Worm (Caenorhabditis elegans): ENCODE results near the gene nhr-20.

The nhr-20 gene

ce11 chrIII:4221527-4221926 is 11.5 kb downstream of the nhr-20 start:
- no peak for TF ChIP-seq sma-3 (GFP tag; optimal IDR thresholded peaks at IDR 0.05)
- TF ChIP-seq mdl-1 (tag; optimal IDR thresholded peaks at IDR 0.05): peak in 1 of 2 experiments; percentile 16
- TF ChIP-seq R02D3.7 (tag; optimal IDR thresholded peaks at IDR 0.05): no peak
- no peak for TF ChIP-seq skn-1 (tag; optimal IDR thresholded peaks at IDR 0.05)

- TF ChIP-seq C34F6.9 (tag; optimal IDR thresholded peaks at IDR 0.05): peak; percentile 39
- TF ChIP-seq sma-3 (GFP tag; optimal IDR thresholded peaks at IDR 0.05): no peak
- peak; percentile 5 for TF ChIP-seq crh-2 (tag; optimal IDR thresholded peaks at IDR 0.05)
- peak in 1 of 2 experiments; percentile 27 for TF ChIP-seq lsy-2 (tag; optimal IDR thresholded peaks at IDR 0.05)
These were observed 12.2 kb downstream of the nhr-20 start for ce11 chrIII:4220864-4221263.

ce11 chrIII:4210661-4211060 is 22.4 kb downstream of the nhr-20 start:
- no peak for TF ChIP-seq dmd-4 (tag; optimal IDR thresholded peaks at IDR 0.05)
- TF ChIP-seq lin-13 (GFP tag; optimal IDR thresholded peaks at IDR 0.05): no peak
- no peak for TF ChIP-seq egl-27 (tag; optimal IDR thresholded peaks at IDR 0.05)
- TF ChIP-seq mbf-1 (tag; optimal IDR thresholded peaks at IDR 0.05): no peak
- no peak for TF ChIP-seq lsy-2 (tag; optimal IDR thresholded peaks at IDR 0.05)
- TF ChIP-seq lin-11 (tag; optimal IDR thresholded peaks at IDR 0.05): no peak
- TF ChIP-seq nhr-21 (tag; optimal IDR thresholded peaks at IDR 0.05): no peak
- TF ChIP-seq R02D3.7 (tag; optimal IDR thresholded peaks at IDR 0.05): no peak
- no peak for TF ChIP-seq lin-39 (tag; optimal IDR thresholded peaks at IDR 0.05)
- no peak for TF ChIP-seq peb-1 (tag; optimal IDR thresholded peaks at IDR 0.05)
- no peak for TF ChIP-seq ceh-82 (tag; optimal IDR thresholded peaks at IDR 0.05)
- no peak for TF ChIP-seq elt-1 (tag; optimal IDR thresholded peaks at IDR 0.05)
- no peak for TF ChIP-seq snpc-4 (tag; optimal IDR thresholded peaks at IDR 0.05)
- TF ChIP-seq crh-2 (tag; optimal IDR thresholded peaks at IDR 0.05): no peak

ce11 chrIII:4209188-4209587 is 23.8 kb downstream of the nhr-20 start, which contains the start of gene phlp-2:
Gene phlp-2 (plus strand): TSS chrIII:4209488.
- no peak for TF ChIP-seq lsy-2 (tag; optimal IDR thresholded peaks at IDR 0.05)

- peak; percentile 8 for TF ChIP-seq nhr-129 (tag; optimal IDR thresholded peaks at IDR 0.05)
- TF ChIP-seq ztf-1 (GFP tag; conservative IDR thresholded peaks at IDR 0.05): no peak
- no peak for TF ChIP-seq ZK546.5 (tag; optimal IDR thresholded peaks at IDR 0.05)
These were observed 24.8 kb downstream of the nhr-20 start for ce11 chrIII:4208210-4208609.

- TF ChIP-seq snpc-4 (tag; optimal IDR thresholded peaks at IDR 0.05) (no peak), lsy-2 (tag; optimal IDR thresholded peaks at IDR 0.05) (peak in 1 of 2 experiments; percentile 15), sma-3 (GFP tag; optimal IDR thresholded peaks at IDR 0.05) (no peak), nhr-129 (tag; optimal IDR thresholded peaks at IDR 0.05) (no peak), ztf-11 (tag; optimal IDR thresholded peaks at IDR 0.05) (no peak), R02D3.7 (tag; optimal IDR thresholded peaks at IDR 0.05) (no peak), nhr-77 (tag; optimal IDR thresholded peaks at IDR 0.05) (no peak), F13H6.1 (tag; optimal IDR thresholded peaks at IDR 0.05) (no peak), sem-4 (tag; optimal IDR thresholded peaks at IDR 0.05) (no peak), mab-5 (tag; optimal IDR thresholded peaks at IDR 0.05) (no peak), lin-13 (GFP tag; optimal IDR thresholded peaks at IDR 0.05) (no peak), ztf-4 (tag; optimal IDR thresholded peaks at IDR 0.05) (no peak), unc-55 (GFP tag; optimal IDR thresholded peaks at IDR 0.05) (peak; percentile 37), blmp-1 (tag; optimal IDR thresholded peaks at IDR 0.05; ENCODE audit: insufficient read depth) (peak; percentile 24)
These were observed 27.2 kb downstream of the nhr-20 start, which contains the start of gene R74.8 for ce11 chrIII:4205751-4206327. Gene R74.8 (plus strand): TSS chrIII:4206277.

- TF ChIP-seq ceh-82 (tag; optimal IDR thresholded peaks at IDR 0.05) (no peak), nhr-129 (tag; optimal IDR thresholded peaks at IDR 0.05) (no peak), peb-1 (tag; optimal IDR thresholded peaks at IDR 0.05) (no peak), ceh-16 (tag; optimal IDR thresholded peaks at IDR 0.05) (no peak), lin-39 (tag; optimal IDR thresholded peaks at IDR 0.05) (no peak), lsy-2 (tag; optimal IDR thresholded peaks at IDR 0.05) (no peak), ztf-11 (tag; optimal IDR thresholded peaks at IDR 0.05) (no peak), crh-2 (tag; optimal IDR thresholded peaks at IDR 0.05) (no peak)
These were observed 28.1 kb downstream of the nhr-20 start for ce11 chrIII:4204964-4205363.
